Fruit fly (Drosophila melanogaster) whole organism, embryonic: Measurements from ENCODE around the gene Prm.

Experiments used
- Adf1 ChIP-seq: fragments of 200-800 bp; sonication (Bioruptor generic); IDR thresholded peaks from 2 replicates; pipeline ENCODE4 v1.3.6; 2022; ENCODE audit warnings: missing biosample characterization, missing genetic modification characterization
- Bgb ChIP-seq: fragments of 200-800 bp; sonication (Bioruptor generic); IDR thresholded peaks from 2 replicates; pipeline ENCODE4 v1.3.6; 2022; ENCODE audit warnings: missing biosample characterization, missing genetic modification characterization; ENCODE audit not compliant: partially characterized antibody
- C15 ChIP-seq: fragments of 200-800 bp; sonication (Bioruptor generic); IDR thresholded peaks from 3 replicates; pipeline ENCODE4 v1.3.6; 2022; ENCODE audit warnings: missing biosample characterization, missing genetic modification characterization
- CG10321 ChIP-seq: fragments of 200-800 bp; sonication (Bioruptor generic); IDR thresholded peaks from 2 replicates; pipeline ENCODE4 v1.3.6; 2022; ENCODE audit warnings: missing biosample characterization, missing genetic modification characterization
- CG1529 ChIP-seq: fragments of 200-800 bp; sonication (Bioruptor generic); optimal IDR thresholded peaks from 3 replicates; lab custom pipeline; 2018; ENCODE audit warnings: missing biosample characterization, missing genetic modification characterization
- CG15514 ChIP-seq: fragments of 200-800 bp; sonication (Bioruptor generic); optimal IDR thresholded peaks from 3 replicates; lab custom pipeline; 2017; ENCODE audit warnings: missing biosample characterization, missing genetic modification characterization, mild to moderate bottlenecking, moderate library complexity, missing genetic modification reagents
- CG17612 ChIP-seq: fragments of 200-800 bp; sonication (Bioruptor generic); IDR thresholded peaks from 2 replicates; pipeline ENCODE4 v1.3.6; 2022; ENCODE audit warnings: missing biosample characterization, missing genetic modification characterization
- CG2875 ChIP-seq: fragments of 200-800 bp; sonication (Bioruptor generic); optimal IDR thresholded peaks from 2 replicates; lab custom pipeline; 2017; ENCODE audit warnings: missing biosample characterization, mild to moderate bottlenecking, missing genetic modification characterization, missing genetic modification reagents
- CG3407 ChIP-seq: fragments of 200-800 bp; sonication (Bioruptor generic); optimal IDR thresholded peaks from 2 replicates; lab custom pipeline; 2018; ENCODE audit warnings: missing biosample characterization, mild to moderate bottlenecking, missing genetic modification characterization
- CG34376 ChIP-seq: fragments of 200-800 bp; sonication (Bioruptor generic); optimal IDR thresholded peaks from 2 replicates; lab custom pipeline; 2018; ENCODE audit warnings: missing biosample characterization, mild to moderate bottlenecking, missing genetic modification characterization
- CG4707 ChIP-seq: fragments of 200-800 bp; sonication (Bioruptor generic); optimal IDR thresholded peaks from 2 replicates; lab custom pipeline; 2018; ENCODE audit warnings: missing biosample characterization, mild to moderate bottlenecking, missing genetic modification characterization, moderate library complexity
- CG6689 ChIP-seq: fragments of 200-800 bp; sonication (Bioruptor generic); IDR thresholded peaks from 2 replicates; pipeline ENCODE4 v1.3.6; 2022; ENCODE audit warnings: missing biosample characterization, missing genetic modification characterization
- CG7786 ChIP-seq: fragments of 200-800 bp; sonication (Bioruptor generic); optimal IDR thresholded peaks from 2 replicates; lab custom pipeline; 2016; ENCODE audit warnings: missing biosample characterization, missing genetic modification characterization
- CG7987 ChIP-seq: fragments of 200-800 bp; sonication (Bioruptor generic); optimal IDR thresholded peaks from 2 replicates; lab custom pipeline; 2018; ENCODE audit warnings: missing biosample characterization, mild to moderate bottlenecking, missing genetic modification characterization, moderate library complexity
- CG8281 ChIP-seq: fragments of 200-800 bp; sonication (Bioruptor generic); optimal IDR thresholded peaks from 2 replicates; lab custom pipeline; 2018; ENCODE audit warnings: missing biosample characterization, mild to moderate bottlenecking, missing genetic modification characterization, moderate library complexity
- CG8765 ChIP-seq: fragments of 200-800 bp; sonication (Bioruptor generic); IDR thresholded peaks from 2 replicates; pipeline ENCODE4 v1.3.6; 2022; ENCODE audit warnings: missing biosample characterization, missing genetic modification characterization
- CG9932 ChIP-seq: fragments of 200-800 bp; sonication (Bioruptor generic); IDR thresholded peaks from 2 replicates; pipeline ENCODE4 v1.3.6; 2022; ENCODE audit warnings: missing biosample characterization, missing genetic modification characterization
- D19A ChIP-seq: fragments of 200-800 bp; optimal IDR thresholded peaks from 3 replicates; lab custom pipeline; 2019; ENCODE audit warnings: missing biosample characterization, mild to moderate bottlenecking, missing genetic modification characterization, moderate library complexity
- Deaf1 ChIP-seq: fragments of 200-800 bp; optimal IDR thresholded peaks from 3 replicates; lab custom pipeline; 2019; ENCODE audit warnings: missing biosample characterization, mild to moderate bottlenecking, missing genetic modification characterization, moderate library complexity
- GATAe ChIP-seq: fragments of 200-800 bp; sonication (Bioruptor generic); conservative IDR thresholded peaks from 2 replicates; pipeline ENCODE4 v1.3.6; 2022; ENCODE audit warnings: missing biosample characterization, missing genetic modification characterization
- Hey ChIP-seq: fragments of 200-800 bp; sonication (Bioruptor generic); optimal IDR thresholded peaks from 3 replicates; lab custom pipeline; 2018; ENCODE audit warnings: missing biosample characterization, mild to moderate bottlenecking, missing genetic modification characterization
- Hr78 ChIP-seq, 2 experiments: fragments of 200-800 bp in 1 of 2; fragments of >200 bp in 1 of 2; sonication (Bioruptor generic) in 1 of 2; optimal IDR thresholded peaks; 2 replicates each; lab custom pipeline; 2017 to 2019; ENCODE audit warnings: missing biosample characterization in 2 of 2, missing genetic modification characterization in 2 of 2, mild to moderate bottlenecking in 1 of 2, moderate library complexity in 1 of 2
- Pdp1 ChIP-seq, 2 experiments: fragments of 200-800 bp; sonication (Bioruptor generic); optimal IDR thresholded peaks; 3 replicates each; lab custom pipeline; 2016; ENCODE audit warnings: missing biosample characterization in 2 of 2, missing genetic modification characterization in 2 of 2, mild to moderate bottlenecking in 1 of 2, moderate library complexity in 1 of 2
- Stat92E ChIP-seq, 3 experiments: fragments of >200 bp in 2 of 3; fragments of 200-800 bp in 1 of 3; sonication (Bioruptor generic) in 1 of 3; optimal IDR thresholded peaks; 2 replicates each; lab custom pipeline; 2017 to 2019; ENCODE audit warnings: missing biosample characterization in 3 of 3, missing genetic modification characterization in 3 of 3, mild to moderate bottlenecking in 1 of 3, moderate library complexity in 1 of 3
- Vsx1 ChIP-seq: fragments of 200-800 bp; sonication (Bioruptor generic); optimal IDR thresholded peaks from 2 replicates; lab custom pipeline; 2017; ENCODE audit warnings: missing biosample characterization, mild to moderate bottlenecking, missing genetic modification characterization, missing genetic modification reagents
- Xrp1 ChIP-seq: fragments of 200-800 bp; sonication (Bioruptor generic); IDR thresholded peaks from 2 replicates; pipeline ENCODE4 v1.3.6; 2022; ENCODE audit warnings: missing biosample characterization, missing genetic modification characterization
- bbx ChIP-seq: fragments of 200-800 bp; sonication (Bioruptor generic); IDR thresholded peaks from 2 replicates; pipeline ENCODE4 v1.3.6; 2022; ENCODE audit warnings: missing biosample characterization, missing genetic modification characterization; ENCODE audit not compliant: partially characterized antibody
- caup ChIP-seq: fragments of 200-800 bp; sonication (Bioruptor generic); optimal IDR thresholded peaks from 3 replicates; lab custom pipeline; 2017; ENCODE audit warnings: missing biosample characterization, mild to moderate bottlenecking, missing genetic modification characterization, moderate library complexity; ENCODE audit not compliant: severe bottlenecking
- chinmo ChIP-seq: fragments of 200-800 bp; sonication (Bioruptor generic); IDR thresholded peaks from 4 replicates; pipeline ENCODE4 v1.3.6; 2022; ENCODE audit warnings: missing biosample characterization, missing genetic modification characterization; ENCODE audit not compliant: partially characterized antibody
- chm ChIP-seq: fragments of 200-800 bp; sonication (Bioruptor generic); IDR thresholded peaks from 2 replicates; pipeline ENCODE4 v1.3.6; 2022; ENCODE audit warnings: missing biosample characterization, missing genetic modification characterization
- ci ChIP-seq: fragments of 200-800 bp; sonication (Bioruptor generic); IDR thresholded peaks from 3 replicates; pipeline ENCODE4 v1.3.6; 2022; ENCODE audit warnings: missing biosample characterization, missing genetic modification characterization
- crol ChIP-seq: fragments of 200-800 bp; sonication (Bioruptor generic); IDR thresholded peaks from 2 replicates; pipeline ENCODE4 v1.3.6; 2022; ENCODE audit warnings: missing biosample characterization, missing genetic modification characterization
- cwo ChIP-seq: fragments of 200-800 bp; sonication (Bioruptor generic); optimal IDR thresholded peaks from 3 replicates; lab custom pipeline; 2017; ENCODE audit warnings: missing biosample characterization, missing genetic modification characterization, mild to moderate bottlenecking, moderate library complexity, missing genetic modification reagents
- gem ChIP-seq: fragments of 200-800 bp; sonication (Bioruptor generic); optimal IDR thresholded peaks from 2 replicates; lab custom pipeline; 2019; ENCODE audit warnings: missing biosample characterization, mild to moderate bottlenecking, missing genetic modification characterization, moderate library complexity
- gfzf ChIP-seq: fragments of 200-800 bp; sonication (Bioruptor generic); optimal IDR thresholded peaks from 2 replicates; lab custom pipeline; 2016; ENCODE audit warnings: missing biosample characterization, mild to moderate bottlenecking, missing genetic modification characterization, moderate library complexity
- kay ChIP-seq: fragments of 200-800 bp; sonication (Bioruptor generic); optimal IDR thresholded peaks from 2 replicates; lab custom pipeline; 2016; ENCODE audit warnings: missing biosample characterization, missing genetic modification characterization
- lab ChIP-seq: fragments of 200-800 bp; sonication (Bioruptor generic); optimal IDR thresholded peaks from 3 replicates; lab custom pipeline; 2017; ENCODE audit warnings: missing biosample characterization, missing genetic modification characterization, mild to moderate bottlenecking, moderate library complexity, missing genetic modification reagents
- lbe ChIP-seq: fragments of 200-800 bp; sonication (Bioruptor generic); optimal IDR thresholded peaks from 2 replicates; lab custom pipeline; 2016; ENCODE audit warnings: missing biosample characterization, mild to moderate bottlenecking, missing genetic modification characterization
- nom ChIP-seq: fragments of 200-800 bp; sonication (Bioruptor generic); optimal IDR thresholded peaks from 2 replicates; lab custom pipeline; 2017; ENCODE audit warnings: missing biosample characterization, missing genetic modification characterization, mild to moderate bottlenecking, moderate library complexity, missing genetic modification reagents
- oc ChIP-seq: fragments of 200-800 bp; sonication (Bioruptor generic); optimal IDR thresholded peaks from 2 replicates; lab custom pipeline; 2018; ENCODE audit warnings: missing biosample characterization, mild to moderate bottlenecking, missing genetic modification characterization, moderate library complexity
- pho ChIP-seq: fragments of 200-800 bp; sonication (Bioruptor generic); optimal IDR thresholded peaks from 2 replicates; lab custom pipeline; 2016; ENCODE audit warnings: missing biosample characterization, missing genetic modification characterization
- sc ChIP-seq, 3 experiments: fragments of >200 bp in 2 of 3; fragments of 200-800 bp in 1 of 3; sonication (Bioruptor generic) in 1 of 3; optimal IDR thresholded peaks; 2 replicates in 2 of 3; 3 replicates in 1 of 3; lab custom pipeline; 2017; ENCODE audit warnings: mild to moderate bottlenecking in 1 of 3, missing biosample characterization in 1 of 3, missing genetic modification characterization in 1 of 3, missing genetic modification reagents in 1 of 3
- ssp ChIP-seq: fragments of 200-800 bp; sonication (Bioruptor generic); IDR thresholded peaks from 2 replicates; pipeline ENCODE4 v1.3.6; 2022; ENCODE audit warnings: missing biosample characterization, missing genetic modification characterization
- sug ChIP-seq: fragments of 200-800 bp; optimal IDR thresholded peaks from 2 replicates; lab custom pipeline; 2019; ENCODE audit warnings: missing biosample characterization, mild to moderate bottlenecking, missing genetic modification characterization, moderate library complexity
- tup ChIP-seq: fragments of 200-800 bp; sonication (Bioruptor generic); optimal IDR thresholded peaks from 2 replicates; lab custom pipeline; 2016; ENCODE audit warnings: missing biosample characterization, mild to moderate bottlenecking, missing genetic modification characterization, moderate library complexity
- z ChIP-seq: fragments of 200-800 bp; sonication (Bioruptor generic); IDR thresholded peaks from 3 replicates; pipeline ENCODE4 v1.3.6; 2022; ENCODE audit warnings: missing biosample characterization, missing genetic modification characterization

The Prm gene

dm6 chr3L:8704713-8705412 lies 40.2 kb downstream of the Prm start (continued):
- no peak for TF ChIP-seq sc (optimal IDR thresholded peaks at IDR 0.05; lab: Kevin White, UChicago)
- no peak for TF ChIP-seq sc (GFP tag; optimal IDR thresholded peaks at IDR 0.05; lab: Kevin White, UChicago)
- TF ChIP-seq CG8765 = no peak
- no peak for TF ChIP-seq bbx (GFP tag; lab: Robert Waterston, UW)
- peak in 1 of 2 experiments; percentile 67 for TF ChIP-seq Hr78 (GFP tag; optimal IDR thresholded peaks at IDR 0.05; lab: Kevin White, UChicago)
- TF ChIP-seq pho (GFP tag; lab: Kevin White, UChicago) = no peak
- peak in 1 of 2 experiments; percentile 31 for TF ChIP-seq Pdp1 (GFP tag; optimal IDR thresholded peaks at IDR 0.05; lab: Kevin White, UChicago)
- TF ChIP-seq CG6689 (GFP tag; lab: Robert Waterston, UW) = no peak
- TF ChIP-seq z (GFP tag; lab: Robert Waterston, UW) = no peak
- TF ChIP-seq Vsx1 (GFP tag; lab: Kevin White, UChicago) = peak; percentile 38
- TF ChIP-seq CG15514 = peak; percentile 8
- peak; percentile 9; the same call in 1 of the 2 replicates for TF ChIP-seq chm (GFP tag; lab: Robert Waterston, UW)
- TF ChIP-seq tup = no peak
- no peak for TF ChIP-seq ssp (GFP tag; lab: Robert Waterston, UW)
- peak; percentile 66 for TF ChIP-seq lab (GFP tag; lab: Kevin White, UChicago)
- peak in 1 of 3 experiments; percentile 59 for TF ChIP-seq Stat92E (GFP tag; optimal IDR thresholded peaks at IDR 0.05; lab: Kevin White, UChicago)
- TF ChIP-seq CG7786 (GFP tag; lab: Kevin White, UChicago) = no peak
- peak; percentile 7; the same call in 1 of the 2 replicates for TF ChIP-seq Adf1 (GFP tag; lab: Robert Waterston, UW)
- TF ChIP-seq chinmo = peak; percentile 73; the same call in 1 of the 4 replicates
- TF ChIP-seq CG10321 (GFP tag; lab: Robert Waterston, UW) = 0 out of 2 replicates have a peak, but pooled peaks have one; percentile 17
- TF ChIP-seq C15 (GFP tag; lab: Robert Waterston, UW) = no peak
- TF ChIP-seq Deaf1 (tag; lab: Kevin White, UChicago) = peak; percentile 49
- no peak for TF ChIP-seq gfzf
- TF ChIP-seq CG2875 (GFP tag; lab: Kevin White, UChicago) = no peak
- TF ChIP-seq nom (GFP tag; lab: Kevin White, UChicago) = peak; percentile 60
- TF ChIP-seq CG8281 (tag; lab: Kevin White, UChicago) = peak; percentile 31
- no peak for TF ChIP-seq lbe (GFP tag; lab: Kevin White, UChicago)
- TF ChIP-seq CG4707 (GFP tag; lab: Kevin White, UChicago) = no peak
- TF ChIP-seq CG3407 = no peak
- TF ChIP-seq sug = peak; percentile 99
- TF ChIP-seq CG7987 (GFP tag; lab: Kevin White, UChicago) = peak; percentile 98
- no peak for TF ChIP-seq oc (tag; lab: Kevin White, UChicago)
- TF ChIP-seq Bgb = 0 out of 2 replicates have a peak, but pooled peaks have one; percentile 5
- TF ChIP-seq Hey (tag; lab: Kevin White, UChicago) = peak; percentile 90
- TF ChIP-seq ci (GFP tag; lab: Robert Waterston, UW) = peak; percentile 43; the same call in 2 of the 3 replicates
- peak; percentile 14; the same call in 1 of the 2 replicates for TF ChIP-seq crol
- no peak for TF ChIP-seq Xrp1 (GFP tag; lab: Robert Waterston, UW)
- TF ChIP-seq CG9932 (GFP tag; lab: Robert Waterston, UW) = 0 out of 2 replicates have a peak, but pooled peaks have one; percentile 26
- peak; percentile 89 for TF ChIP-seq CG34376 (GFP tag; lab: Kevin White, UChicago)
- no peak for TF ChIP-seq CG17612 (GFP tag; lab: Robert Waterston, UW)
- TF ChIP-seq cwo (GFP tag; lab: Kevin White, UChicago) = peak; percentile 100
- TF ChIP-seq CG1529 = no peak
- no peak for TF ChIP-seq gem (tag; lab: Kevin White, UChicago)
- TF ChIP-seq D19A (tag; lab: Kevin White, UChicago) = peak; percentile 6
- peak; percentile 44 for TF ChIP-seq kay (GFP tag; lab: Kevin White, UChicago)
- TF ChIP-seq GATAe (GFP tag; lab: Robert Waterston, UW) = peak; percentile 59; the same call in 1 of the 2 replicates
- TF ChIP-seq caup (GFP tag; lab: Kevin White, UChicago) = no peak
